Fruit fly (Drosophila melanogaster) whole organism, wandering third instar larva: Measurements from ENCODE around the gene CG15731.

Experiments
- Abd-B ChIP-seq: fragments of >200 bp; optimal IDR thresholded peaks from 2 replicates; lab custom pipeline; 2017; ENCODE audit warnings: missing biosample characterization, missing genetic modification characterization
- CG32264 ChIP-seq: fragments of 200-800 bp; sonication (Bioruptor generic); optimal IDR thresholded peaks from 2 replicates; lab custom pipeline; 2016; ENCODE audit warnings: missing biosample characterization, missing genetic modification characterization
- CG9705 ChIP-seq: fragments of 200-800 bp; sonication (Bioruptor generic); optimal IDR thresholded peaks from 2 replicates; lab custom pipeline; 2018; ENCODE audit warnings: missing biosample characterization, mild to moderate bottlenecking, missing genetic modification characterization
- CrebA ChIP-seq: fragments of 200-800 bp; sonication (Bioruptor generic); optimal IDR thresholded peaks from 2 replicates; lab custom pipeline; 2016; ENCODE audit warnings: missing biosample characterization, mild to moderate bottlenecking, missing genetic modification characterization, borderline replicate concordance
- Dif ChIP-seq: fragments of 200-275, 200-300 bp; sonication (Bioruptor generic); optimal IDR thresholded peaks from 2 replicates; lab custom pipeline; 2018; ENCODE audit warnings: missing biosample characterization, missing genetic modification characterization; ENCODE audit not compliant: partially characterized antibody
- GATAd ChIP-seq: sonication (Bioruptor generic); optimal IDR thresholded peaks from 2 replicates; lab custom pipeline; 2016; ENCODE audit warnings: missing biosample characterization, missing genetic modification characterization
- HLH106 ChIP-seq: fragments of 200-800 bp; optimal IDR thresholded peaks from 3 replicates; lab custom pipeline; 2019; ENCODE audit warnings: missing biosample characterization, mild to moderate bottlenecking, missing genetic modification characterization, moderate library complexity
- Hnf4 ChIP-seq: fragments of 200-800 bp; sonication (Bioruptor generic); optimal IDR thresholded peaks from 2 replicates; lab custom pipeline; 2016; ENCODE audit warnings: missing biosample characterization, mild to moderate bottlenecking, missing genetic modification characterization
- Hr78 ChIP-seq: fragments of >200 bp; optimal IDR thresholded peaks from 2 replicates; lab custom pipeline; 2017; ENCODE audit warnings: missing biosample characterization, missing genetic modification characterization
- Jra ChIP-seq: sonication (Bioruptor generic); optimal IDR thresholded peaks from 2 replicates; lab custom pipeline; 2016; ENCODE audit warnings: missing biosample characterization, missing genetic modification characterization
- Mio ChIP-seq: sonication (Bioruptor generic); optimal IDR thresholded peaks from 2 replicates; lab custom pipeline; 2016; ENCODE audit warnings: missing biosample characterization, missing genetic modification characterization
- Myc ChIP-seq: fragments of >200 bp; optimal IDR thresholded peaks from 2 replicates; lab custom pipeline; 2017
- N ChIP-seq: fragments of >200 bp; optimal IDR thresholded peaks from 2 replicates; lab custom pipeline; 2018; ENCODE audit warnings: missing biosample characterization, missing external identifiers, missing genetic modification characterization
- OdsH ChIP-seq: fragments of 200-800 bp; sonication (Bioruptor generic); optimal IDR thresholded peaks from 2 replicates; lab custom pipeline; 2016; ENCODE audit warnings: missing biosample characterization, mild to moderate bottlenecking, missing genetic modification characterization
- Sp1 ChIP-seq: fragments of 200-800 bp; sonication (Bioruptor generic); optimal IDR thresholded peaks from 3 replicates; lab custom pipeline; 2019; ENCODE audit warnings: missing biosample characterization, mild to moderate bottlenecking, missing genetic modification characterization, moderate library complexity
- Vsx2 ChIP-seq: fragments of 200-300, 225-300 bp; sonication (Bioruptor generic); optimal IDR thresholded peaks from 2 replicates; lab custom pipeline; 2018; ENCODE audit warnings: missing biosample characterization, missing genetic modification characterization; ENCODE audit not compliant: partially characterized antibody
- brk ChIP-seq: fragments of 200-800 bp; sonication (Bioruptor generic); optimal IDR thresholded peaks from 2 replicates; lab custom pipeline; 2016; ENCODE audit warnings: missing biosample characterization, mild to moderate bottlenecking, missing genetic modification characterization
- dl ChIP-seq, 2 experiments: fragments of 175-275, 200-275 bp in 1 of 2; fragments of 200-275 bp in 1 of 2; sonication (Bioruptor generic); optimal IDR thresholded peaks; lab custom pipeline; 2018; ENCODE audit warnings: mild to moderate bottlenecking in 2 of 2, missing biosample characterization in 2 of 2, missing genetic modification characterization in 2 of 2, moderate library complexity in 2 of 2; ENCODE audit not compliant: partially characterized antibody in 2 of 2, insufficient read depth in 1 of 2
- dmrt93B ChIP-seq: fragments of 200-800 bp; sonication (Bioruptor generic); optimal IDR thresholded peaks from 2 replicates; lab custom pipeline; 2018; ENCODE audit warnings: missing biosample characterization, mild to moderate bottlenecking, missing genetic modification characterization
- dsf ChIP-seq: sonication (Bioruptor generic); optimal IDR thresholded peaks from 2 replicates; lab custom pipeline; 2016; ENCODE audit warnings: missing biosample characterization, missing genetic modification characterization, borderline replicate concordance
- ey ChIP-seq: fragments of 200-800 bp; sonication (Bioruptor generic); optimal IDR thresholded peaks from 2 replicates; lab custom pipeline; 2016; ENCODE audit warnings: missing biosample characterization, missing genetic modification characterization
- foxo ChIP-seq, 2 experiments: fragments of 200-800 bp; sonication (Bioruptor generic); optimal IDR thresholded peaks; 2 replicates in 1 of 2; 3 replicates in 1 of 2; lab custom pipeline; 2016 to 2017; ENCODE audit warnings: missing biosample characterization in 2 of 2, missing genetic modification characterization in 2 of 2
- fru ChIP-seq: fragments of 200-800 bp; sonication (Bioruptor generic); optimal IDR thresholded peaks from 3 replicates; lab custom pipeline; 2016; ENCODE audit warnings: missing biosample characterization, mild to moderate bottlenecking, missing genetic modification characterization
- h ChIP-seq: fragments of 200-800 bp; sonication (Bioruptor generic); optimal IDR thresholded peaks from 3 replicates; lab custom pipeline; 2016; ENCODE audit warnings: missing biosample characterization, mild to moderate bottlenecking, missing genetic modification characterization
- jim ChIP-seq: fragments of 175-275, 200-325 bp; sonication (Bioruptor generic); optimal IDR thresholded peaks from 2 replicates; lab custom pipeline; 2016; ENCODE audit warnings: missing biosample characterization, mild to moderate bottlenecking, missing genetic modification characterization
- pan ChIP-seq: fragments of >200 bp; optimal IDR thresholded peaks from 2 replicates; lab custom pipeline; 2017
- psq ChIP-seq: fragments of 200-800 bp; sonication (Bioruptor generic); optimal IDR thresholded peaks from 3 replicates; lab custom pipeline; 2017; ENCODE audit warnings: missing biosample characterization, mild to moderate bottlenecking, missing genetic modification characterization, moderate library complexity
- rgr ChIP-seq: fragments of 200-800 bp; sonication (Bioruptor generic); optimal IDR thresholded peaks from 3 replicates; lab custom pipeline; 2016; ENCODE audit warnings: missing biosample characterization, mild to moderate bottlenecking, missing genetic modification characterization
- sage ChIP-seq: fragments of 200-800 bp; sonication (Bioruptor generic); optimal IDR thresholded peaks from 2 replicates; lab custom pipeline; 2016; ENCODE audit warnings: missing biosample characterization, mild to moderate bottlenecking, missing genetic modification characterization
- sv ChIP-seq: fragments of 200-800 bp; sonication (Bioruptor generic); optimal IDR thresholded peaks from 3 replicates; lab custom pipeline; 2016; ENCODE audit warnings: missing biosample characterization, missing genetic modification characterization
- tai ChIP-seq: sonication (Bioruptor generic); optimal IDR thresholded peaks from 2 replicates; lab custom pipeline; 2016; ENCODE audit warnings: missing biosample characterization, missing genetic modification characterization
- usp ChIP-seq: fragments of >200 bp; optimal IDR thresholded peaks from 2 replicates; lab custom pipeline; 2017; ENCODE audit warnings: missing biosample characterization, missing genetic modification characterization
- woc ChIP-seq: sonication (Bioruptor generic); optimal IDR thresholded peaks from 2 replicates; lab custom pipeline; 2016; ENCODE audit warnings: missing biosample characterization, mild to moderate bottlenecking, missing genetic modification characterization

The CG15731 gene

dm6 chrX:12457713-12458233, at the start of gene CG15731:
TSS of gene CG15731 (minus strand) at chrX:12457763.
- no peak for TF ChIP-seq h (GFP tag; lab: Kevin White, UChicago)
- no peak for TF ChIP-seq tai
- no peak for TF ChIP-seq foxo (GFP tag; optimal IDR thresholded peaks at IDR 0.05; lab: Kevin White, UChicago)

- TF ChIP-seq sv (GFP tag; lab: Kevin White, UChicago) (no peak), Hnf4 (no peak), Sp1 (no peak), Jra (no peak), fru (GFP tag; lab: Kevin White, UChicago) (no peak), h (GFP tag; lab: Kevin White, UChicago) (no peak), sage (GFP tag; lab: Kevin White, UChicago) (no peak), Hr78 (GFP tag; lab: Kevin White, UChicago) (no peak), Mio (GFP tag; lab: Kevin White, UChicago) (no peak), psq (GFP tag; lab: Kevin White, UChicago) (no peak), dmrt93B (GFP tag; lab: Kevin White, UChicago) (no peak), brk (no peak), rgr (GFP tag; lab: Kevin White, UChicago) (no peak), OdsH (no peak), usp (GFP tag; lab: Kevin White, UChicago) (no peak), Dif (GFP tag; lab: Kevin White, UChicago) (no peak)
Measured at dm6 chrX:12498101-12498500, 40.5 kb upstream of the CG15731 start.

dm6 chrX:12496930-12497329, 39.4 kb upstream of the CG15731 start, which contains the start of gene mdu:
TSS of gene mdu (plus strand) at chrX:12497188.
- no peak for TF ChIP-seq Abd-B (GFP tag; lab: Kevin White, UChicago)
- peak; percentile 45 for TF ChIP-seq HLH106
- no peak for TF ChIP-seq Sp1
- no peak for TF ChIP-seq jim (GFP tag; lab: Kevin White, UChicago)
- peak; percentile 73 for TF ChIP-seq Myc (lab: Kevin White, UChicago)
- no peak for TF ChIP-seq h (GFP tag; lab: Kevin White, UChicago)
- no peak for TF ChIP-seq dsf (GFP tag; lab: Kevin White, UChicago)
- TF ChIP-seq psq (GFP tag; lab: Kevin White, UChicago) = peak; percentile 68
- no peak for TF ChIP-seq Vsx2
- TF ChIP-seq CG9705 (GFP tag; lab: Kevin White, UChicago) = no peak
- TF ChIP-seq CG32264 (GFP tag; lab: Kevin White, UChicago) = no peak
- TF ChIP-seq foxo (GFP tag; optimal IDR thresholded peaks at IDR 0.05; lab: Kevin White, UChicago) = peak in 1 of 2 experiments; percentile 19
- no peak for TF ChIP-seq GATAd (GFP tag; lab: Kevin White, UChicago)
- TF ChIP-seq rgr (GFP tag; lab: Kevin White, UChicago) = no peak
- TF ChIP-seq usp (GFP tag; lab: Kevin White, UChicago) = no peak
- no peak for TF ChIP-seq CrebA (GFP tag; lab: Kevin White, UChicago)
- no peak for TF ChIP-seq fru (GFP tag; lab: Kevin White, UChicago)
- peak; percentile 34 for TF ChIP-seq dmrt93B (GFP tag; lab: Kevin White, UChicago)
- no peak for TF ChIP-seq dl (GFP tag; optimal IDR thresholded peaks at IDR 0.05; lab: Kevin White, UChicago; ENCODE audit: insufficient read depth in 1 of 2, partially characterized antibody in 2 of 2)
- TF ChIP-seq Hr78 (GFP tag; lab: Kevin White, UChicago) = no peak
- no peak for TF ChIP-seq pan (lab: Kevin White, UChicago)
- TF ChIP-seq OdsH = no peak
- TF ChIP-seq Hnf4 = no peak
- TF ChIP-seq Mio (GFP tag; lab: Kevin White, UChicago) = no peak
- TF ChIP-seq ey (GFP tag; lab: Kevin White, UChicago) = no peak
- TF ChIP-seq woc = peak; percentile 34
- TF ChIP-seq Jra = no peak
- no peak for TF ChIP-seq N (GFP tag; lab: Kevin White, UChicago)
- TF ChIP-seq tai = no peak
- TF ChIP-seq, all 38 proteins: peak for 6

- no peak for TF ChIP-seq brk
- no peak for TF ChIP-seq pan (lab: Kevin White, UChicago)
- TF ChIP-seq Hnf4 = no peak
Measured at dm6 chrX:12496497-12496896, 38.9 kb upstream of the CG15731 start, which contains the start of gene Mks1. TSS of gene Mks1 (minus strand) at chrX:12496597.
